Worm (Caenorhabditis elegans): ENCODE data around the gene hpo-36.
A peak's percentile ranks its signal among the peaks of the same experiment; 100 is the strongest.

hpo-36 gene

ce11 chrV:3712955-3713354, 26.2 kb downstream of the hpo-36 start:
- TF ChIP-seq nhr-12 (tag; optimal IDR thresholded peaks at IDR 0.05) (no peak), snu-23 (GFP tag; optimal IDR thresholded peaks at IDR 0.05) (peak; percentile 0)

- TF ChIP-seq tbx-2 (tag; optimal IDR thresholded peaks at IDR 0.05) (peak; percentile 8), lin-15B (tag; optimal IDR thresholded peaks at IDR 0.05) (no peak), ceh-8 (GFP tag; optimal IDR thresholded peaks at IDR 0.05) (no peak), lsy-2 (tag; optimal IDR thresholded peaks at IDR 0.05) (peak in 1 of 2 experiments; percentile 1), lin-13 (GFP tag; optimal IDR thresholded peaks at IDR 0.05) (no peak), fkh-8 (tag; optimal IDR thresholded peaks at IDR 0.05) (peak; percentile 14), nhr-237 (tag; optimal IDR thresholded peaks at IDR 0.05) (no peak)
These were observed 27.0 kb downstream of the hpo-36 start for ce11 chrV:3712192-3712591.

- TF ChIP-seq swsn-7 (tag; optimal IDR thresholded peaks at IDR 0.05) (no peak), efl-1 (optimal IDR thresholded peaks at IDR 0.05) (no peak), efl-1 (GFP tag; optimal IDR thresholded peaks at IDR 0.05 in 1 of 2) (no peak), grh-1 (GFP tag; IDR thresholded peaks at IDR 0.05) (no peak), nhr-90 (tag; optimal IDR thresholded peaks at IDR 0.05; ENCODE audit: poor library complexity) (no peak), egl-13 (tag; optimal IDR thresholded peaks at IDR 0.05) (no peak), snu-23 (GFP tag; optimal IDR thresholded peaks at IDR 0.05) (no peak), fkh-10 (GFP tag; optimal IDR thresholded peaks at IDR 0.05) (no peak), lin-14 (GFP tag; optimal IDR thresholded peaks at IDR 0.05) (no peak), nhr-237 (tag; optimal IDR thresholded peaks at IDR 0.05) (no peak), nhr-11 (tag; optimal IDR thresholded peaks at IDR 0.05) (no peak), fkh-4 (tag; optimal IDR thresholded peaks at IDR 0.05; ENCODE audit: borderline replicate concordance) (no peak), nhr-19 (GFP tag; conservative IDR thresholded peaks at IDR 0.05) (no peak), lin-39 (tag; optimal IDR thresholded peaks at IDR 0.05) (no peak), C34B4.2 (tag; optimal IDR thresholded peaks at IDR 0.05) (no peak), F16B12.6 (tag; optimal IDR thresholded peaks at IDR 0.05) (no peak), pqm-1 (tag; optimal IDR thresholded peaks at IDR 0.05) (no peak)
These were observed 27.7 kb downstream of the hpo-36 start for ce11 chrV:3711544-3711943.

- no peak for TF ChIP-seq vab-15 (tag; optimal IDR thresholded peaks at IDR 0.05)
- TF ChIP-seq ceh-8 (GFP tag; optimal IDR thresholded peaks at IDR 0.05), result peak; percentile 11
These were observed 32.3 kb downstream of the hpo-36 start for ce11 chrV:3706893-3707292.

ce11 chrV:3706167-3706566, 33.0 kb downstream of the hpo-36 start:
- TF ChIP-seq ama-1 (optimal IDR thresholded peaks at IDR 0.05), result no peak
- TF ChIP-seq grh-1 (GFP tag; IDR thresholded peaks at IDR 0.05), result no peak
- no peak for TF ChIP-seq nhr-28 (tag; optimal IDR thresholded peaks at IDR 0.05)
- TF ChIP-seq lin-13 (GFP tag; optimal IDR thresholded peaks at IDR 0.05), result no peak
- no peak for TF ChIP-seq lin-39 (tag; optimal IDR thresholded peaks at IDR 0.05)
- no peak for TF ChIP-seq jun-1 (tag; optimal IDR thresholded peaks at IDR 0.05)
- no peak for TF ChIP-seq lir-3 (tag; optimal IDR thresholded peaks at IDR 0.05; ENCODE audit: poor library complexity)
- TF ChIP-seq tlp-1 (tag; optimal IDR thresholded peaks at IDR 0.05), result no peak
- no peak for TF ChIP-seq ztf-4 (tag; optimal IDR thresholded peaks at IDR 0.05)
- no peak for TF ChIP-seq sox-4 (tag; optimal IDR thresholded peaks at IDR 0.05)
- TF ChIP-seq lsy-2 (tag; optimal IDR thresholded peaks at IDR 0.05), result no peak
- no peak for TF ChIP-seq nhr-76 (tag; optimal IDR thresholded peaks at IDR 0.05)
- TF ChIP-seq mab-9 (GFP tag; IDR thresholded peaks at IDR 0.05), result no peak
- TF ChIP-seq ets-5 (GFP tag; IDR thresholded peaks at IDR 0.05), result no peak
- TF ChIP-seq elt-3 (tag; optimal IDR thresholded peaks at IDR 0.05), result no peak
- TF ChIP-seq nhr-12 (tag; optimal IDR thresholded peaks at IDR 0.05), result no peak
- no peak for TF ChIP-seq lin-35 (GFP tag; optimal IDR thresholded peaks at IDR 0.05)
- TF ChIP-seq lin-14 (GFP tag; optimal IDR thresholded peaks at IDR 0.05), result no peak
- no peak for TF ChIP-seq ceh-90 (tag; optimal IDR thresholded peaks at IDR 0.05)
- no peak for TF ChIP-seq rnt-1 (tag; optimal IDR thresholded peaks at IDR 0.05)

Data from whole organism, L1 larva.